Worm (Caenorhabditis elegans) whole organism, mixed stage, embryonic: ENCODE data around the gene erd-2.2.

Experiments
- ces-1 ChIP-seq: fragments of 150-350 bp; optimal IDR thresholded peaks from 2 replicates; lab custom pipeline; 2014; ENCODE audit warnings: missing biosample characterization, missing genetic modification reagents, missing genetic modification characterization
- lin-13 ChIP-seq: fragments of 150-350 bp; optimal IDR thresholded peaks from 2 replicates; lab custom pipeline; 2014; ENCODE audit warnings: missing biosample characterization, missing genetic modification characterization
- lsy-2 ChIP-seq: fragments of 150-350 bp; optimal IDR thresholded peaks from 2 replicates; lab custom pipeline; 2014; ENCODE audit warnings: missing biosample characterization, missing genetic modification characterization
- mep-1 ChIP-seq: fragments of 150-350 bp; optimal IDR thresholded peaks from 2 replicates; lab custom pipeline; 2017; ENCODE audit warnings: missing biosample characterization, missing genetic modification reagents, missing genetic modification characterization, inconsistent platforms
- nhr-237 ChIP-seq: fragments of 150-350 bp; optimal IDR thresholded peaks from 2 replicates; lab custom pipeline; 2014; ENCODE audit warnings: missing biosample characterization, missing genetic modification characterization
- nhr-28 ChIP-seq: fragments of 150-350 bp; optimal IDR thresholded peaks from 2 replicates; lab custom pipeline; 2014; ENCODE audit warnings: missing biosample characterization, missing genetic modification characterization
- nhr-76 ChIP-seq: sonication (generic microtip); optimal IDR thresholded peaks from 2 replicates; lab custom pipeline; 2017; ENCODE audit warnings: missing biosample characterization, missing genetic modification characterization
- snpc-4 ChIP-seq: fragments of 150-350 bp; optimal IDR thresholded peaks from 2 replicates; lab custom pipeline; 2014; ENCODE audit warnings: missing biosample characterization, missing genetic modification characterization
- unc-62 ChIP-seq: fragments of 150-350 bp; optimal IDR thresholded peaks from 2 replicates; lab custom pipeline; 2014; ENCODE audit warnings: missing biosample characterization, missing genetic modification reagents, missing genetic modification characterization
- ztf-11 ChIP-seq: fragments of 150-350 bp; optimal IDR thresholded peaks from 2 replicates; lab custom pipeline; 2014; ENCODE audit warnings: missing biosample characterization, missing genetic modification characterization

- TF ChIP-seq lin-13 (tag; lab: Kevin White, UChicago) (no peak), ces-1 (GFP tag; lab: Kevin White, UChicago) (no peak), lsy-2 (tag; lab: Kevin White, UChicago) (no peak), snpc-4 (tag; lab: Kevin White, UChicago) (no peak), nhr-28 (tag; lab: Kevin White, UChicago) (no peak), nhr-237 (no peak), unc-62 (GFP tag; lab: Kevin White, UChicago) (no peak), ztf-11 (tag; lab: Kevin White, UChicago) (no peak), mep-1 (no peak), nhr-76 (no peak)
Observed at ce11 chrIII:5942104-5942503, 35.3 kb downstream of the erd-2.2 start.
